Fruit fly (Drosophila melanogaster) whole organism, embryonic: ENCODE data around the gene CG9986.

Experiments
- Asciz ChIP-seq: fragments of 200-800 bp; sonication (Bioruptor generic); optimal IDR thresholded peaks from 2 replicates; lab custom pipeline; 2017; ENCODE audit warnings: missing biosample characterization, mild to moderate bottlenecking, missing genetic modification characterization, missing genetic modification reagents
- CG12071 ChIP-seq: fragments of 200-800 bp; sonication (Bioruptor generic); optimal IDR thresholded peaks from 3 replicates; lab custom pipeline; 2018; ENCODE audit warnings: missing biosample characterization, mild to moderate bottlenecking, missing genetic modification characterization
- CG13775 ChIP-seq: fragments of 200-800 bp; sonication (Bioruptor generic); optimal IDR thresholded peaks from 3 replicates; lab custom pipeline; 2017; ENCODE audit warnings: missing biosample characterization, mild to moderate bottlenecking, missing genetic modification characterization
- CG17186 ChIP-seq: fragments of 200-800 bp; sonication (Bioruptor generic); optimal IDR thresholded peaks from 3 replicates; lab custom pipeline; 2017; ENCODE audit warnings: missing biosample characterization, missing genetic modification reagents, missing genetic modification characterization
- Elba2 ChIP-seq: fragments of 200-800 bp; sonication (Bioruptor generic); optimal IDR thresholded peaks from 3 replicates; lab custom pipeline; 2016; ENCODE audit warnings: missing biosample characterization, missing genetic modification characterization
- Xrp1 ChIP-seq: fragments of 200-800 bp; sonication (Bioruptor generic); IDR thresholded peaks from 2 replicates; pipeline ENCODE4 v1.3.6; 2022; ENCODE audit warnings: missing biosample characterization, missing genetic modification characterization

DNA sequence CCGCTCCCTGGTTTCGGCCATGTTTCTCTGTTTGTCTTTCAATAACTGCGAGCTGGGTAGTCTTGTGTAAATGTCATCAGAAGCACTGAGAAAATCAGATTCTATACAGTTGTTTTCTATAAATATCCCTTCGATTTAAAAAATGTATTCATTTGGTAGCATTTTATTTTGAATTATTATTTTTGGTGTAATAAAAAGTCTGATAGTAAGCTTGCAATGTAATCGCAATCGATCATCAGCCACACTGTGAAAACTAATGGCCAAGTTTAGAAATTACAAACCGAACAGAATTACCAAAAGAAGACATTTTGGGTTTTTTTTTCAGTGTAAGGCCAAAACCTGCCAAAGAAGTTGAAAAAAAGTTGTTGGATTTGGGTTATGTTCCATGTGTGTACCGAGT, 14.9 kb downstream of the CG9986 start:
- TF ChIP-seq CG13775 (no peak), Elba2 (GFP tag; lab: Kevin White, UChicago) (no peak), Xrp1 (GFP tag; lab: Robert Waterston, UW) (no peak), CG17186 (GFP tag; lab: Kevin White, UChicago) (no peak), CG12071 (GFP tag; lab: Kevin White, UChicago) (no peak), Asciz (GFP tag; lab: Kevin White, UChicago) (no peak)
